Fruit fly (Drosophila melanogaster) whole organism: ENCODE measurements around the gene Hsp27.

Experiments
- pan ChIP-seq: fragments of >200 bp; optimal IDR thresholded peaks from 2 replicates; lab custom pipeline; 2017
- psq ChIP-seq: fragments of >200 bp; optimal IDR thresholded peaks from 2 replicates; lab custom pipeline; 2017

- TF ChIP-seq pan (lab: Kevin White, UChicago) (no peak), psq (lab: Kevin White, UChicago) (no peak)
Measured at dm6 chr3L:9420054-9420818, 36.4 kb downstream of the Hsp27 start.
